Worm (Caenorhabditis elegans) whole organism, L1 larva: ENCODE measurements around the gene cids-1.
A peak's percentile ranks its signal among the peaks of the same experiment; 100 is the strongest.

Experiments
- C04F5.9 ChIP-seq: sonication (generic microtip); optimal IDR thresholded peaks from 2 replicates; lab custom pipeline; 2016; ENCODE audit warnings: missing genetic modification characterization, missing compliant biosample characterization
- C34B4.2 ChIP-seq: sonication (generic microtip); optimal IDR thresholded peaks from 2 replicates; lab custom pipeline; 2017; ENCODE audit warnings: mild to moderate bottlenecking, missing genetic modification characterization, missing compliant biosample characterization
- F16B12.6 ChIP-seq: fragments of 150-350 bp; optimal IDR thresholded peaks from 2 replicates; lab custom pipeline; 2014; ENCODE audit warnings: missing biosample characterization, missing genetic modification characterization
- alr-1 ChIP-seq: fragments of 200-800 bp; sonication (Bioruptor generic); optimal IDR thresholded peaks from 2 replicates; lab custom pipeline; 2018; ENCODE audit warnings: borderline replicate concordance, mild to moderate bottlenecking, missing genetic modification characterization, missing compliant biosample characterization
- ama-1 ChIP-seq: fragments of 150-350 bp; optimal IDR thresholded peaks from 2 replicates; lab custom pipeline; 2014
- blmp-1 ChIP-seq: fragments of 150-350 bp; optimal IDR thresholded peaks from 2 replicates; lab custom pipeline; 2014; ENCODE audit warnings: missing biosample characterization, missing genetic modification characterization
- ceh-63 ChIP-seq: fragments of 200-800 bp; sonication (Bioruptor generic); optimal IDR thresholded peaks from 2 replicates; lab custom pipeline; 2018; ENCODE audit warnings: mild to moderate bottlenecking, missing genetic modification characterization, missing compliant biosample characterization
- ceh-82 ChIP-seq, 3 experiments: fragments of 150-350 bp in 1 of 3; sonication (generic microtip) in 2 of 3; optimal IDR thresholded peaks; 2 replicates each; lab custom pipeline; 2014 to 2017; ENCODE audit warnings: missing biosample characterization in 3 of 3, missing genetic modification characterization in 3 of 3
- ceh-88 ChIP-seq: fragments of 200-800 bp; sonication (Bioruptor generic); IDR thresholded peaks from 2 replicates; pipeline ENCODE4 v1.3.6; 2022; ENCODE audit warnings: missing genetic modification characterization, missing compliant biosample characterization
- ces-1 ChIP-seq: fragments of 150-350 bp; optimal IDR thresholded peaks from 2 replicates; lab custom pipeline; 2014; ENCODE audit warnings: missing biosample characterization, missing genetic modification reagents, missing genetic modification characterization
- dsc-1 ChIP-seq: sonication (generic microtip); optimal IDR thresholded peaks from 2 replicates; lab custom pipeline; 2016; ENCODE audit warnings: mild to moderate bottlenecking, missing genetic modification characterization, missing compliant biosample characterization
- efl-1 ChIP-seq, 4 experiments: fragments of 150-350 bp; optimal IDR thresholded peaks in 3 of 4; peaks in 1 of 4; 1 replicate in 1 of 4; 2 replicates in 3 of 4; lab custom pipeline; 2014; ENCODE audit warnings: missing biosample characterization in 2 of 4, missing genetic modification characterization in 2 of 4, missing genetic modification reagents in 2 of 4
- efl-3 ChIP-seq: fragments of 200-800 bp; sonication (Bioruptor generic); optimal IDR thresholded peaks from 2 replicates; lab custom pipeline; 2018; ENCODE audit warnings: mild to moderate bottlenecking, missing genetic modification characterization, missing compliant biosample characterization
- egl-13 ChIP-seq: sonication (generic microtip); optimal IDR thresholded peaks from 2 replicates; lab custom pipeline; 2016; ENCODE audit warnings: missing genotype, missing genetic modification reagents, missing genetic modification characterization, missing compliant biosample characterization
- fkh-8 ChIP-seq: sonication (generic microtip); optimal IDR thresholded peaks from 2 replicates; lab custom pipeline; 2016; ENCODE audit warnings: mild to moderate bottlenecking, missing genetic modification characterization, missing compliant biosample characterization
- grh-1 ChIP-seq: fragments of 200-800 bp; sonication (Bioruptor generic); IDR thresholded peaks from 2 replicates; pipeline ENCODE4 v1.3.6; 2022; ENCODE audit warnings: missing genetic modification reagents, missing genetic modification characterization, missing compliant biosample characterization
- hpl-2 ChIP-seq: fragments of 150-350 bp; optimal IDR thresholded peaks from 2 replicates; lab custom pipeline; 2014; ENCODE audit warnings: missing biosample characterization, missing genetic modification reagents, missing genetic modification characterization
- irx-1 ChIP-seq: sonication (generic microtip); optimal IDR thresholded peaks from 2 replicates; lab custom pipeline; 2016; ENCODE audit warnings: missing genetic modification characterization, missing compliant biosample characterization
- lin-13 ChIP-seq: fragments of 150-350 bp; optimal IDR thresholded peaks from 2 replicates; lab custom pipeline; 2014; ENCODE audit warnings: missing biosample characterization, missing genetic modification reagents, missing genetic modification characterization
- lin-14 ChIP-seq: fragments of 200-800 bp; sonication (Bioruptor generic); optimal IDR thresholded peaks from 2 replicates; lab custom pipeline; 2018; ENCODE audit warnings: mild to moderate bottlenecking, missing genetic modification characterization, moderate library complexity, missing compliant biosample characterization
- lin-15B ChIP-seq: fragments of 150-350 bp; sonication (generic microtip); optimal IDR thresholded peaks from 3 replicates; lab custom pipeline; 2014; ENCODE audit warnings: missing biosample characterization, missing genetic modification characterization
- lsy-2 ChIP-seq, 2 experiments: fragments of 150-350 bp; optimal IDR thresholded peaks; 2 replicates each; lab custom pipeline; 2014; ENCODE audit warnings: missing biosample characterization in 2 of 2, missing genetic modification characterization in 2 of 2
- mdl-1 ChIP-seq, 2 experiments: fragments of 150-350 bp; optimal IDR thresholded peaks; 2 replicates each; lab custom pipeline; 2014 to 2017; ENCODE audit warnings: missing biosample characterization in 2 of 2, missing genetic modification characterization in 2 of 2, inconsistent platforms in 1 of 2
- nhr-11 ChIP-seq: fragments of 150-350 bp; optimal IDR thresholded peaks from 2 replicates; lab custom pipeline; 2014; ENCODE audit warnings: missing biosample characterization, missing genetic modification characterization
- nhr-47 ChIP-seq: sonication (generic microtip); optimal IDR thresholded peaks from 2 replicates; lab custom pipeline; 2016; ENCODE audit warnings: mild to moderate bottlenecking, missing genetic modification characterization, moderate library complexity, missing compliant biosample characterization
- nhr-71 ChIP-seq: sonication (generic microtip); optimal IDR thresholded peaks from 2 replicates; lab custom pipeline; 2016; ENCODE audit warnings: mild to moderate bottlenecking, missing genetic modification characterization, moderate library complexity, missing compliant biosample characterization
- nhr-76 ChIP-seq: sonication (generic microtip); optimal IDR thresholded peaks from 2 replicates; lab custom pipeline; 2017; ENCODE audit warnings: missing biosample characterization, missing genetic modification characterization
- nhr-84 ChIP-seq: sonication (generic microtip); optimal IDR thresholded peaks from 2 replicates; lab custom pipeline; 2017; ENCODE audit warnings: missing biosample characterization, missing genetic modification characterization
- nhr-85 ChIP-seq: sonication (generic microtip); peaks from one replicate; lab custom pipeline; 2016; ENCODE audit warnings: missing genetic modification characterization, inconsistent platforms, missing compliant biosample characterization
- nhr-90 ChIP-seq: sonication (generic microtip); optimal IDR thresholded peaks from 2 replicates; lab custom pipeline; 2016; ENCODE audit warnings: mild to moderate bottlenecking, missing genetic modification characterization, missing compliant biosample characterization; ENCODE audit not compliant: poor library complexity
- pax-3 ChIP-seq: fragments of 200-800 bp; sonication (Bioruptor generic); optimal IDR thresholded peaks from 2 replicates; lab custom pipeline; 2018; ENCODE audit warnings: mild to moderate bottlenecking, missing genetic modification characterization, moderate library complexity, missing compliant biosample characterization
- rnt-1 ChIP-seq: sonication (generic microtip); optimal IDR thresholded peaks from 2 replicates; lab custom pipeline; 2016; ENCODE audit warnings: mild to moderate bottlenecking, missing genetic modification characterization, moderate library complexity, missing compliant biosample characterization
- snpc-4 ChIP-seq: fragments of 150-350 bp; optimal IDR thresholded peaks from 2 replicates; lab custom pipeline; 2014; ENCODE audit warnings: missing biosample characterization, missing genetic modification characterization
- snu-23 ChIP-seq: sonication (generic microtip); optimal IDR thresholded peaks from 2 replicates; lab custom pipeline; 2016; ENCODE audit warnings: missing genetic modification characterization, missing compliant biosample characterization
- sox-4 ChIP-seq: sonication (generic microtip); optimal IDR thresholded peaks from 2 replicates; lab custom pipeline; 2016; ENCODE audit warnings: missing genetic modification characterization, missing compliant biosample characterization
- swsn-7 ChIP-seq: sonication (generic microtip); optimal IDR thresholded peaks from 2 replicates; lab custom pipeline; 2016; ENCODE audit warnings: missing genetic modification characterization, missing compliant biosample characterization
- tbx-2 ChIP-seq: sonication (generic microtip); optimal IDR thresholded peaks from 2 replicates; lab custom pipeline; 2016; ENCODE audit warnings: missing genetic modification characterization, missing compliant biosample characterization
- unc-86 ChIP-seq: sonication (generic microtip); optimal IDR thresholded peaks from 2 replicates; lab custom pipeline; 2016; ENCODE audit warnings: missing genetic modification characterization, missing compliant biosample characterization
- vab-15 ChIP-seq: sonication (generic microtip); optimal IDR thresholded peaks from 2 replicates; lab custom pipeline; 2017; ENCODE audit warnings: missing genotype, mild to moderate bottlenecking, missing genetic modification characterization, missing compliant biosample characterization
- zag-1 ChIP-seq: fragments of 150-350 bp; optimal IDR thresholded peaks from 2 replicates; lab custom pipeline; 2014; ENCODE audit warnings: missing biosample characterization, missing genetic modification characterization
- ztf-11 ChIP-seq, 2 experiments: sonication (generic microtip); optimal IDR thresholded peaks; 2 replicates each; lab custom pipeline; 2016 to 2017; ENCODE audit warnings: missing genetic modification characterization in 2 of 2, missing biosample characterization in 1 of 2, missing compliant biosample characterization in 1 of 2
- ztf-4 ChIP-seq: fragments of 150-350 bp; optimal IDR thresholded peaks from 2 replicates; lab custom pipeline; 2014; ENCODE audit warnings: missing biosample characterization, missing genetic modification characterization

The cids-1 gene

ce11 chrIII:8229480-8229879 lies 14.8 kb upstream of the cids-1 start:
- TF ChIP-seq sox-4 (peak; percentile 1), egl-13 (tag; lab: Kevin White, UChicago) (peak; percentile 76), nhr-47 (tag; lab: Kevin White, UChicago) (peak; percentile 70), unc-86 (tag; lab: Kevin White, UChicago) (peak; percentile 91), efl-3 (GFP tag; lab: Kevin White, UChicago) (no peak), ztf-11 (tag; optimal IDR thresholded peaks at IDR 0.05; lab: Kevin White, UChicago) (no peak), ztf-4 (tag; lab: Kevin White, UChicago) (peak; percentile 45), pax-3 (tag; lab: Kevin White, UChicago) (peak; percentile 23), nhr-84 (tag; lab: Kevin White, UChicago) (no peak), nhr-11 (tag; lab: Kevin White, UChicago) (peak; percentile 45), ceh-88 (GFP tag; lab: Robert Waterston, UW) (no peak), snu-23 (GFP tag; lab: Kevin White, UChicago) (no peak), fkh-8 (tag; lab: Kevin White, UChicago) (peak; percentile 71), lin-14 (GFP tag; lab: Kevin White, UChicago) (peak; percentile 63), swsn-7 (tag; lab: Kevin White, UChicago) (peak; percentile 43), nhr-71 (tag; lab: Kevin White, UChicago) (peak; percentile 73), lin-13 (GFP tag; lab: Kevin White, UChicago) (no peak), dsc-1 (peak; percentile 92)

ce11 chrIII:8232634-8233033 lies 11.6 kb upstream of the cids-1 start, which contains the start of gene henn-1:
TSS of gene henn-1 (plus strand) at chrIII:8232651.
- TF ChIP-seq ama-1 (lab: Kevin White, UChicago) (peak; percentile 22), nhr-47 (tag; lab: Kevin White, UChicago) (peak; percentile 4), efl-1 (optimal IDR thresholded peaks at IDR 0.05; lab: Kevin White, UChicago) (no peak), efl-1 (GFP tag; optimal IDR thresholded peaks at IDR 0.05 in 1 of 2; lab: Kevin White, UChicago) (peak in 1 of 2 experiments; percentile 90), rnt-1 (tag; lab: Kevin White, UChicago) (no peak), irx-1 (tag; lab: Kevin White, UChicago) (peak; percentile 3), blmp-1 (tag; lab: Kevin White, UChicago) (no peak), lsy-2 (tag; optimal IDR thresholded peaks at IDR 0.05; lab: Kevin White, UChicago) (peak in 1 of 2 experiments; percentile 15), lin-14 (GFP tag; lab: Kevin White, UChicago) (no peak), mdl-1 (tag; optimal IDR thresholded peaks at IDR 0.05; lab: Kevin White, UChicago) (no peak), vab-15 (no peak)
- TF ChIP-seq, all 84 proteins: peak for 5

ce11 chrIII:8235358-8235757 lies 8.9 kb upstream of the cids-1 start, which contains the start of gene C02F5.14:
TSS of gene C02F5.14 (minus strand) at chrIII:8235514.
- peak; percentile 48 for TF ChIP-seq nhr-85 (tag; lab: Kevin White, UChicago)
- TF ChIP-seq blmp-1 (tag; lab: Kevin White, UChicago) = peak; percentile 95
- no peak for TF ChIP-seq nhr-90 (tag; lab: Kevin White, UChicago)
- no peak for TF ChIP-seq zag-1 (tag; lab: Kevin White, UChicago)
- no peak for TF ChIP-seq ceh-63
- no peak for TF ChIP-seq tbx-2
- no peak for TF ChIP-seq nhr-76 (tag; lab: Kevin White, UChicago)

DNA sequence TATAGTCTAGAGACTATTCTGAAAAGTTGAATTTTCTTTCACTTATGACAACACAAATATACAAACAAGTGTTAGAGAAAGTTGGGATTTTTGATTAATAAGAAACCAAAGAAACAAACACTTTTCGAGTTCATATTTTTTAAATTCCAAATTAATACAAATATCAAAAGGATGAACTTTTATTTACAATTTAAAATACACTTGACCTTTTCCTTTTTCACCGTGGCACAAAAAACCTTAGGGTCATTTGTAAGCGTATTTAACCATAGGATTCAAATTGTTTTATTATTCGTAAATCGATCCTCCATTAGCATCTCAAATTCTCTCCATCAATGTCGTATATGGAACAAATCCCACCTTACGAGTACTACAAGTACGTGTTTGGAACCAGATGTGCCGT lies 8.4 kb upstream of the cids-1 start, which contains the start of gene C02F5.5:
C02F5.5 (plus strand) TSS at position 301 of the 400 bp plus-strand sequence.
- TF ChIP-seq alr-1 (tag; lab: Kevin White, UChicago) = no peak
- no peak for TF ChIP-seq ces-1 (GFP tag; lab: Kevin White, UChicago)
- no peak for TF ChIP-seq C34B4.2 (tag; lab: Kevin White, UChicago)
- no peak for TF ChIP-seq C04F5.9 (tag; lab: Kevin White, UChicago)
- TF ChIP-seq grh-1 (GFP tag; lab: Robert Waterston, UW) = no peak
- no peak for TF ChIP-seq hpl-2 (GFP tag; lab: Kevin White, UChicago)
- no peak for TF ChIP-seq F16B12.6 (tag; lab: Kevin White, UChicago)
- TF ChIP-seq ceh-82 (tag; optimal IDR thresholded peaks at IDR 0.05; lab: Kevin White, UChicago) = no peak
- TF ChIP-seq lin-15B (tag; lab: Kevin White, UChicago) = no peak
- no peak for TF ChIP-seq snpc-4
